Fruit fly (Drosophila melanogaster) whole organism, embryonic: ENCODE results near the gene nAChRalpha3.

Experiments used
- ATbp ChIP-seq: fragments of 200-800 bp; sonication (Bioruptor generic); optimal IDR thresholded peaks from 2 replicates; lab custom pipeline; 2017; ENCODE audit warnings: missing biosample characterization, mild to moderate bottlenecking, missing genetic modification characterization, missing genetic modification reagents
- Abd-B ChIP-seq: fragments of 200-800 bp; sonication (Bioruptor generic); optimal IDR thresholded peaks from 2 replicates; lab custom pipeline; 2018; ENCODE audit warnings: missing biosample characterization, mild to moderate bottlenecking, missing genetic modification characterization, moderate library complexity
- Antp ChIP-seq: fragments of 200-800 bp; sonication (Bioruptor generic); optimal IDR thresholded peaks from 3 replicates; lab custom pipeline; 2016; ENCODE audit warnings: missing biosample characterization, missing genetic modification characterization
- CG10431 ChIP-seq: fragments of 200-800 bp; sonication (Bioruptor generic); optimal IDR thresholded peaks from 3 replicates; lab custom pipeline; 2018; ENCODE audit warnings: missing biosample characterization, mild to moderate bottlenecking, missing genetic modification characterization
- CG12744 ChIP-seq: fragments of 200-800 bp; sonication (Bioruptor generic); optimal IDR thresholded peaks from 2 replicates; lab custom pipeline; 2016; ENCODE audit warnings: missing biosample characterization, missing genetic modification characterization
- CG14441 ChIP-seq: fragments of 200-800 bp; sonication (Bioruptor generic); IDR thresholded peaks from 2 replicates; pipeline ENCODE4 v1.3.6; 2022; ENCODE audit warnings: missing biosample characterization, missing genetic modification characterization
- CG15479 ChIP-seq: fragments of 200-800 bp; sonication (Bioruptor generic); optimal IDR thresholded peaks from 3 replicates; lab custom pipeline; 2019; ENCODE audit warnings: missing biosample characterization, mild to moderate bottlenecking, missing genetic modification characterization, moderate library complexity
- CG15696 ChIP-seq: fragments of 200-800 bp; sonication (Bioruptor generic); optimal IDR thresholded peaks from 2 replicates; lab custom pipeline; 2019; ENCODE audit warnings: missing biosample characterization, mild to moderate bottlenecking, missing genetic modification characterization, moderate library complexity
- CG17359 ChIP-seq: fragments of 200-800 bp; sonication (Bioruptor generic); optimal IDR thresholded peaks from 3 replicates; lab custom pipeline; 2018; ENCODE audit warnings: missing biosample characterization, mild to moderate bottlenecking, missing genetic modification characterization, moderate library complexity
- CG18599 ChIP-seq: fragments of 200-800 bp; sonication (Bioruptor generic); optimal IDR thresholded peaks from 3 replicates; lab custom pipeline; 2017; ENCODE audit warnings: missing biosample characterization, missing genetic modification characterization, mild to moderate bottlenecking, moderate library complexity, missing genetic modification reagents
- CG2202 ChIP-seq: fragments of 200-800 bp; sonication (Bioruptor generic); optimal IDR thresholded peaks from 2 replicates; lab custom pipeline; 2018; ENCODE audit warnings: missing biosample characterization, mild to moderate bottlenecking, missing genetic modification characterization
- CG43689 ChIP-seq: fragments of 200-800 bp; sonication (Bioruptor generic); IDR thresholded peaks from 2 replicates; pipeline ENCODE4 v1.3.6; 2022; ENCODE audit warnings: missing biosample characterization, missing genetic modification characterization
- CG4707 ChIP-seq: fragments of 200-800 bp; sonication (Bioruptor generic); optimal IDR thresholded peaks from 2 replicates; lab custom pipeline; 2018; ENCODE audit warnings: missing biosample characterization, mild to moderate bottlenecking, missing genetic modification characterization, moderate library complexity
- CG6654 ChIP-seq: fragments of 200-800 bp; sonication (Bioruptor generic); optimal IDR thresholded peaks from 2 replicates; lab custom pipeline; 2017; ENCODE audit warnings: missing biosample characterization, mild to moderate bottlenecking, missing genetic modification characterization
- CG6813 ChIP-seq: fragments of 200-800 bp; sonication (Bioruptor generic); optimal IDR thresholded peaks from 2 replicates; lab custom pipeline; 2017; ENCODE audit warnings: missing biosample characterization, missing genetic modification characterization, mild to moderate bottlenecking, moderate library complexity, missing genetic modification reagents
- CG8924 ChIP-seq: fragments of 200-800 bp; optimal IDR thresholded peaks from 3 replicates; lab custom pipeline; 2019; ENCODE audit warnings: missing biosample characterization, mild to moderate bottlenecking, missing genetic modification characterization, moderate library complexity
- CG8944 ChIP-seq: fragments of 200-800 bp; sonication (Bioruptor generic); optimal IDR thresholded peaks from 3 replicates; lab custom pipeline; 2016; ENCODE audit warnings: missing biosample characterization, missing genetic modification characterization
- Dbx ChIP-seq: fragments of 200-800 bp; sonication (Bioruptor generic); IDR thresholded peaks from 3 replicates; pipeline ENCODE4 v1.3.6; 2022; ENCODE audit warnings: missing biosample characterization, missing genetic modification characterization
- HHEX ChIP-seq: fragments of 200-800 bp; sonication (Bioruptor generic); optimal IDR thresholded peaks from 3 replicates; lab custom pipeline; 2017; ENCODE audit warnings: missing biosample characterization, mild to moderate bottlenecking, missing genetic modification characterization, missing genetic modification reagents
- HmgD ChIP-seq: fragments of 200-800 bp; sonication (Bioruptor generic); optimal IDR thresholded peaks from 3 replicates; lab custom pipeline; 2016; ENCODE audit warnings: missing biosample characterization, missing genetic modification characterization
- Hmr ChIP-seq: fragments of 200-800 bp; sonication (Bioruptor generic); optimal IDR thresholded peaks from 3 replicates; lab custom pipeline; 2017; ENCODE audit warnings: mild to moderate bottlenecking, missing biosample characterization, missing genetic modification reagents, missing genetic modification characterization
- Jarid2 ChIP-seq: fragments of 200-800 bp; sonication (Bioruptor generic); optimal IDR thresholded peaks from 3 replicates; lab custom pipeline; 2017; ENCODE audit warnings: mild to moderate bottlenecking, missing biosample characterization, missing genetic modification reagents, missing genetic modification characterization
- Myb ChIP-seq: fragments of 200-800 bp; sonication (Bioruptor generic); optimal IDR thresholded peaks from 2 replicates; lab custom pipeline; 2016; ENCODE audit warnings: missing biosample characterization, missing genetic modification characterization
- Sry-β ChIP-seq: fragments of 200-800 bp; sonication (Bioruptor generic); optimal IDR thresholded peaks from 2 replicates; lab custom pipeline; 2018; ENCODE audit warnings: missing biosample characterization, mild to moderate bottlenecking, missing genetic modification characterization, moderate library complexity
- Usf ChIP-seq: fragments of 200-800 bp; sonication (Bioruptor generic); optimal IDR thresholded peaks from 2 replicates; lab custom pipeline; 2017; ENCODE audit warnings: missing genotype, missing biosample characterization, missing genetic modification characterization
- Xbp1 ChIP-seq: fragments of 200-800 bp; sonication (Bioruptor generic); optimal IDR thresholded peaks from 3 replicates; lab custom pipeline; 2016; ENCODE audit warnings: missing biosample characterization, mild to moderate bottlenecking, missing genetic modification characterization
- Xrp1 ChIP-seq: fragments of 200-800 bp; sonication (Bioruptor generic); IDR thresholded peaks from 2 replicates; pipeline ENCODE4 v1.3.6; 2022; ENCODE audit warnings: missing biosample characterization, missing genetic modification characterization
- bab2 ChIP-seq: fragments of 200-800 bp; sonication (Bioruptor generic); optimal IDR thresholded peaks from 2 replicates; lab custom pipeline; 2016; ENCODE audit warnings: missing biosample characterization, missing genetic modification characterization
- bigmax ChIP-seq: fragments of 200-800 bp; sonication (Bioruptor generic); optimal IDR thresholded peaks from 2 replicates; lab custom pipeline; 2018; ENCODE audit warnings: missing biosample characterization, mild to moderate bottlenecking, missing genetic modification characterization
- ci ChIP-seq: fragments of 200-800 bp; sonication (Bioruptor generic); IDR thresholded peaks from 3 replicates; pipeline ENCODE4 v1.3.6; 2022; ENCODE audit warnings: missing biosample characterization, missing genetic modification characterization
- dati ChIP-seq: fragments of 200-800 bp; sonication (Bioruptor generic); IDR thresholded peaks from 2 replicates; pipeline ENCODE4 v1.3.6; 2022; ENCODE audit warnings: missing biosample characterization, missing genetic modification characterization
- disco-r ChIP-seq: fragments of 200-800 bp; sonication (Bioruptor generic); optimal IDR thresholded peaks from 2 replicates; lab custom pipeline; 2016; ENCODE audit warnings: missing biosample characterization, missing genetic modification characterization
- gt ChIP-seq: fragments of 200-800 bp; sonication (Bioruptor generic); IDR thresholded peaks from 2 replicates; pipeline ENCODE4 v1.3.6; 2022; ENCODE audit warnings: missing biosample characterization, missing genetic modification characterization
- hbn ChIP-seq: fragments of 200-800 bp; sonication (Bioruptor generic); IDR thresholded peaks from 2 replicates; pipeline ENCODE4 v1.3.6; 2022; ENCODE audit warnings: missing biosample characterization, missing genetic modification characterization; ENCODE audit not compliant: partially characterized antibody
- kni ChIP-seq: fragments of 200-800 bp; sonication (Bioruptor generic); optimal IDR thresholded peaks from 3 replicates; lab custom pipeline; 2017; ENCODE audit warnings: mild to moderate bottlenecking, missing biosample characterization, missing genetic modification reagents, missing genetic modification characterization
- lilli ChIP-seq: fragments of 200-800 bp; sonication (Bioruptor generic); optimal IDR thresholded peaks from 3 replicates; lab custom pipeline; 2016; ENCODE audit warnings: missing biosample characterization, missing genetic modification characterization
- odd ChIP-seq: fragments of 200-800 bp; sonication (Bioruptor generic); optimal IDR thresholded peaks from 2 replicates; lab custom pipeline; 2017; ENCODE audit warnings: missing biosample characterization, mild to moderate bottlenecking, missing genetic modification characterization
- pb ChIP-seq: fragments of 200-800 bp; sonication (Bioruptor generic); optimal IDR thresholded peaks from 3 replicates; lab custom pipeline; 2016; ENCODE audit warnings: missing biosample characterization, missing genetic modification characterization
- pho ChIP-seq: fragments of 200-800 bp; sonication (Bioruptor generic); optimal IDR thresholded peaks from 2 replicates; lab custom pipeline; 2016; ENCODE audit warnings: missing biosample characterization, missing genetic modification characterization
- psq ChIP-seq: fragments of 200-800 bp; sonication (Bioruptor generic); optimal IDR thresholded peaks from 2 replicates; lab custom pipeline; 2017; ENCODE audit warnings: missing biosample characterization, missing genetic modification characterization
- row ChIP-seq: fragments of 200-800 bp; sonication (Bioruptor generic); IDR thresholded peaks from 3 replicates; pipeline ENCODE4 v1.3.6; 2022; ENCODE audit warnings: missing biosample characterization, missing genetic modification characterization
- sc ChIP-seq, 3 experiments: fragments of >200 bp in 2 of 3; fragments of 200-800 bp in 1 of 3; sonication (Bioruptor generic) in 1 of 3; optimal IDR thresholded peaks; 2 replicates in 2 of 3; 3 replicates in 1 of 3; lab custom pipeline; 2017; ENCODE audit warnings: mild to moderate bottlenecking in 1 of 3, missing biosample characterization in 1 of 3, missing genetic modification characterization in 1 of 3, missing genetic modification reagents in 1 of 3
- sob ChIP-seq: fragments of 200-800 bp; sonication (Bioruptor generic); IDR thresholded peaks from 2 replicates; pipeline ENCODE4 v1.3.6; 2022; ENCODE audit warnings: missing biosample characterization, missing genetic modification characterization
- tio ChIP-seq: fragments of 200-800 bp; sonication (Bioruptor generic); optimal IDR thresholded peaks from 2 replicates; lab custom pipeline; 2017; ENCODE audit warnings: missing biosample characterization, missing genetic modification characterization, inconsistent platforms
- tll ChIP-seq, 2 experiments: fragments of 200-800 bp in 1 of 2; fragments of >200 bp in 1 of 2; sonication (Bioruptor generic) in 1 of 2; optimal IDR thresholded peaks; 2 replicates each; lab custom pipeline; 2017 to 2019; ENCODE audit warnings: missing biosample characterization in 2 of 2, missing genetic modification characterization in 2 of 2, mild to moderate bottlenecking in 1 of 2, moderate library complexity in 1 of 2
- tna ChIP-seq: fragments of 200-800 bp; sonication (Bioruptor generic); IDR thresholded peaks from 2 replicates; pipeline ENCODE4 v1.3.6; 2022; ENCODE audit warnings: missing biosample characterization, missing genetic modification characterization; ENCODE audit not compliant: partially characterized antibody
- wek ChIP-seq: fragments of 200-800 bp; sonication (Bioruptor generic); optimal IDR thresholded peaks from 3 replicates; lab custom pipeline; 2018; ENCODE audit warnings: missing biosample characterization, mild to moderate bottlenecking, missing genetic modification characterization, moderate library complexity

nAChRalpha3 gene

dm6 chrX:8398177-8399018 is 31.4 kb upstream of the nAChRalpha3 start, which contains the start of gene CG10555 (continued):
- TF ChIP-seq CG17359 (tag; lab: Kevin White, UChicago): peak; percentile 57
- peak; percentile 89 for TF ChIP-seq CG14441 (GFP tag; lab: Robert Waterston, UW)
- TF ChIP-seq CG18599 (GFP tag; lab: Kevin White, UChicago): peak; percentile 77
- peak; percentile 84 for TF ChIP-seq gt (GFP tag; lab: Robert Waterston, UW)
- TF ChIP-seq wek: peak; percentile 10
- peak; percentile 27 for TF ChIP-seq CG10431 (GFP tag; lab: Kevin White, UChicago)
- TF ChIP-seq Abd-B (GFP tag; lab: Kevin White, UChicago): peak; percentile 79
- TF ChIP-seq bab2 (GFP tag; lab: Kevin White, UChicago): peak; percentile 79
- peak; percentile 94 for TF ChIP-seq sob (GFP tag; lab: Robert Waterston, UW)
- TF ChIP-seq CG6654 (GFP tag; lab: Kevin White, UChicago): peak; percentile 47
- TF ChIP-seq CG15696 (tag; lab: Kevin White, UChicago): peak; percentile 96
- peak; percentile 94 for TF ChIP-seq pho (GFP tag; lab: Kevin White, UChicago)
- peak; percentile 66 for TF ChIP-seq CG43689
- TF ChIP-seq Hmr (GFP tag; lab: Kevin White, UChicago): peak; percentile 85
- TF ChIP-seq sc (optimal IDR thresholded peaks at IDR 0.05; lab: Kevin White, UChicago): no peak
- peak; percentile 45 for TF ChIP-seq sc (GFP tag; optimal IDR thresholded peaks at IDR 0.05; lab: Kevin White, UChicago)
- TF ChIP-seq bigmax: no peak
- TF ChIP-seq row: peak; percentile 92
- peak; percentile 43 for TF ChIP-seq Jarid2
- TF ChIP-seq HHEX (GFP tag; lab: Kevin White, UChicago): peak; percentile 59
- peak; percentile 63 for TF ChIP-seq Usf (GFP tag; lab: Kevin White, UChicago)
- peak; percentile 80 for TF ChIP-seq Myb (GFP tag; lab: Kevin White, UChicago)
- TF ChIP-seq CG15479 (GFP tag; lab: Kevin White, UChicago): peak; percentile 66
- no peak for TF ChIP-seq odd (GFP tag; lab: Kevin White, UChicago)
- peak; percentile 89 for TF ChIP-seq Xbp1 (GFP tag; lab: Kevin White, UChicago)
- no peak for TF ChIP-seq CG4707 (GFP tag; lab: Kevin White, UChicago)
- TF ChIP-seq Dbx: peak; percentile 92
- TF ChIP-seq hbn (GFP tag; lab: Robert Waterston, UW): peak; percentile 28; the same call in 1 of the 2 replicates
- peak; percentile 32 for TF ChIP-seq CG2202 (tag; lab: Kevin White, UChicago)
- TF ChIP-seq lilli (GFP tag; lab: Kevin White, UChicago): peak; percentile 90
- TF ChIP-seq Antp (GFP tag; lab: Kevin White, UChicago): peak; percentile 83
- TF ChIP-seq tna: peak; percentile 69
- peak; percentile 83 for TF ChIP-seq CG12744
- no peak for TF ChIP-seq CG6813 (GFP tag; lab: Kevin White, UChicago)
- peak; percentile 43 for TF ChIP-seq ATbp (GFP tag; lab: Kevin White, UChicago)
- peak; percentile 36 for TF ChIP-seq Sry-β
- peak; percentile 93 for TF ChIP-seq ci (GFP tag; lab: Robert Waterston, UW)
- TF ChIP-seq CG8944 (GFP tag; lab: Kevin White, UChicago): peak; percentile 91
- TF ChIP-seq dati: peak; percentile 74
- TF ChIP-seq HmgD (GFP tag; lab: Kevin White, UChicago): peak; percentile 70
- TF ChIP-seq CG8924 (tag; lab: Kevin White, UChicago): peak; percentile 81
- TF ChIP-seq disco-r (GFP tag; lab: Kevin White, UChicago): peak; percentile 88
- TF ChIP-seq Xrp1: peak; percentile 95
- TF ChIP-seq tll (GFP tag; optimal IDR thresholded peaks at IDR 0.05; lab: Kevin White, UChicago): no peak
- TF ChIP-seq pb (GFP tag; lab: Kevin White, UChicago): peak; percentile 75
- peak; percentile 85 for TF ChIP-seq tio (GFP tag; lab: Kevin White, UChicago)
- no peak for TF ChIP-seq psq (GFP tag; lab: Kevin White, UChicago)
- TF ChIP-seq kni (GFP tag; lab: Kevin White, UChicago): peak; percentile 71
